Fruit fly (Drosophila melanogaster) whole organism, pupa: Measurements from ENCODE around the gene CG13671.

Source experiments
- CG10348 ChIP-seq: fragments of 200-800 bp; sonication (Bioruptor generic); IDR thresholded peaks from 2 replicates; pipeline ENCODE4 v1.3.6; 2022; ENCODE audit warnings: missing biosample characterization, missing genetic modification characterization
- CG34367 ChIP-seq: fragments of 200-800 bp; sonication (Bioruptor generic); optimal IDR thresholded peaks from 2 replicates; lab custom pipeline; 2018; ENCODE audit warnings: missing biosample characterization, mild to moderate bottlenecking, missing genetic modification characterization

DNA sequence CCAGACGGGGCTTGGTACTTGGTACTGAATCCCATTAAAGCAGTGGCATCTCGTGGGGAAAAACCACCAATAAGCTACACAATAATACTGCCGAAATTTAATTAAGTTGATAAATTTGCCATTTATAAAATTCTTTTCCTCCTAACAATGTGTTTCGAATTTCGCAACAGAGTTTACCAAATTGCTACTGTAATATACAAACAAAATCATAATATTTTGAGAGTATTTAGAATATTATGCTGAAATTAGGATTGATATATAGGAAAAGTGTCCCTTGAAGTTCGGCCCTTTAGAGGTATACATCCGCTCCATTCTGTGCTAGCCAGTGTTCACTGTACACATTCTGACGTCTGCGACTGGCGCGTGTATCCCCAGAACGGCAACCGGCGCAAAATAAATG, 15.2 kb upstream of the CG13671 start:
- TF ChIP-seq CG34367 (tag; lab: Kevin White, UChicago) (no peak), CG10348 (GFP tag; lab: Robert Waterston, UW) (no peak)
